Worm (Caenorhabditis elegans) whole organism, mixed stage, embryonic: Measurements from ENCODE around the gene rop-1.

Source experiments
- ces-1 ChIP-seq: fragments of 150-350 bp; optimal IDR thresholded peaks from 2 replicates; lab custom pipeline; 2014; ENCODE audit warnings: missing biosample characterization, missing genetic modification reagents, missing genetic modification characterization
- ham-2 ChIP-seq: fragments of 200-800 bp; sonication (Bioruptor generic); optimal IDR thresholded peaks from 2 replicates; lab custom pipeline; 2018; ENCODE audit warnings: mild to moderate bottlenecking, missing genetic modification characterization, missing compliant biosample characterization
- hlh-1 ChIP-seq: fragments of 150-350 bp; optimal IDR thresholded peaks from 2 replicates; lab custom pipeline; 2014; ENCODE audit warnings: missing biosample characterization, missing genetic modification reagents, missing genetic modification characterization
- lin-13 ChIP-seq: fragments of 150-350 bp; optimal IDR thresholded peaks from 2 replicates; lab custom pipeline; 2014; ENCODE audit warnings: missing biosample characterization, missing genetic modification characterization
- mab-5 ChIP-seq: fragments of 150-350 bp; optimal IDR thresholded peaks from 2 replicates; lab custom pipeline; 2014; ENCODE audit warnings: missing biosample characterization, missing genetic modification characterization
- mep-1 ChIP-seq: fragments of 150-350 bp; optimal IDR thresholded peaks from 2 replicates; lab custom pipeline; 2017; ENCODE audit warnings: missing biosample characterization, missing genetic modification reagents, missing genetic modification characterization, inconsistent platforms
- nhr-12 ChIP-seq: fragments of 150-350 bp; optimal IDR thresholded peaks from 2 replicates; lab custom pipeline; 2014; ENCODE audit warnings: missing biosample characterization, missing genetic modification characterization
- nhr-237 ChIP-seq: fragments of 150-350 bp; optimal IDR thresholded peaks from 2 replicates; lab custom pipeline; 2014; ENCODE audit warnings: missing biosample characterization, missing genetic modification characterization
- nhr-28 ChIP-seq: fragments of 150-350 bp; optimal IDR thresholded peaks from 2 replicates; lab custom pipeline; 2014; ENCODE audit warnings: missing biosample characterization, missing genetic modification characterization
- pha-4 ChIP-seq: fragments of 150-350 bp; optimal IDR thresholded peaks from 2 replicates; lab custom pipeline; 2018; ENCODE audit warnings: missing biosample characterization, missing genetic modification reagents, missing genetic modification characterization
- snpc-4 ChIP-seq: fragments of 150-350 bp; optimal IDR thresholded peaks from 2 replicates; lab custom pipeline; 2014; ENCODE audit warnings: missing biosample characterization, missing genetic modification characterization

ce11 chrV:10289743-10290142 lies 34.9 kb upstream of the rop-1 start, which contains the start of gene B0024.15:
- TF ChIP-seq nhr-237 (tag; lab: Kevin White, UChicago) (no peak), ces-1 (no peak), pha-4 (tag; lab: Kevin White, UChicago) (no peak), nhr-12 (tag; lab: Kevin White, UChicago) (no peak), hlh-1 (tag; lab: Kevin White, UChicago) (no peak), mep-1 (tag; lab: Kevin White, UChicago) (no peak), snpc-4 (tag; lab: Kevin White, UChicago) (no peak), nhr-28 (tag; lab: Kevin White, UChicago) (no peak), mab-5 (tag; lab: Kevin White, UChicago) (no peak), ham-2 (GFP tag; lab: Kevin White, UChicago) (no peak), lin-13 (no peak)
